Fruit fly (Drosophila melanogaster) whole organism, prepupa: ENCODE data around the gene CG13896.

ENCODE experiments used
- Blimp-1 ChIP-seq: fragments of 200-800 bp; sonication (Bioruptor generic); optimal IDR thresholded peaks from 3 replicates; lab custom pipeline; 2017; ENCODE audit warnings: missing biosample characterization, missing genetic modification characterization, mild to moderate bottlenecking, moderate library complexity, missing genetic modification reagents
- CG10631 ChIP-seq: fragments of 200-800 bp; sonication (Bioruptor generic); optimal IDR thresholded peaks from 2 replicates; lab custom pipeline; 2016; ENCODE audit warnings: missing biosample characterization, missing genetic modification characterization
- CG16779 ChIP-seq: fragments of 200-800 bp; sonication (Bioruptor generic); optimal IDR thresholded peaks from 3 replicates; lab custom pipeline; 2017; ENCODE audit warnings: missing biosample characterization, mild to moderate bottlenecking, missing genetic modification characterization
- CG3919 ChIP-seq: fragments of 200-800 bp; sonication (Bioruptor generic); optimal IDR thresholded peaks from 3 replicates; lab custom pipeline; 2016; ENCODE audit warnings: missing biosample characterization, missing genetic modification characterization
- CG6792 ChIP-seq: fragments of 200-800 bp; sonication (Bioruptor generic); optimal IDR thresholded peaks from 3 replicates; lab custom pipeline; 2016; ENCODE audit warnings: missing biosample characterization, missing genetic modification characterization
- CG7368 ChIP-seq: fragments of 200-800 bp; sonication (Bioruptor generic); optimal IDR thresholded peaks from 3 replicates; lab custom pipeline; 2016; ENCODE audit warnings: missing biosample characterization, missing genetic modification characterization
- CG8119 ChIP-seq: fragments of 200-800 bp; sonication (Bioruptor generic); IDR thresholded peaks from 3 replicates; pipeline ENCODE4 v1.3.6; 2022; ENCODE audit warnings: missing biosample characterization, missing genetic modification characterization
- Ets21C ChIP-seq: fragments of 200-800 bp; sonication (Bioruptor generic); optimal IDR thresholded peaks from 3 replicates; lab custom pipeline; 2016; ENCODE audit warnings: missing biosample characterization, missing genetic modification characterization
- Gug ChIP-seq: fragments of 200-800 bp; sonication (Bioruptor generic); IDR thresholded peaks from 2 replicates; pipeline ENCODE4 v1.3.6; 2022; ENCODE audit warnings: missing biosample characterization, missing genetic modification characterization
- Lpt ChIP-seq: fragments of 200-800 bp; sonication (Bioruptor generic); optimal IDR thresholded peaks from 3 replicates; lab custom pipeline; 2016; ENCODE audit warnings: missing biosample characterization, missing genetic modification characterization
- OdsH ChIP-seq: fragments of 200-800 bp; sonication (Bioruptor generic); optimal IDR thresholded peaks from 3 replicates; lab custom pipeline; 2016; ENCODE audit warnings: missing biosample characterization, missing genetic modification characterization
- eg ChIP-seq: fragments of 200-800 bp; sonication (Bioruptor generic); IDR thresholded peaks from 3 replicates; pipeline ENCODE4 v1.3.6; 2022; ENCODE audit warnings: missing biosample characterization, missing genetic modification characterization
- fd59A ChIP-seq: fragments of 200-800 bp; sonication (Bioruptor generic); optimal IDR thresholded peaks from 2 replicates; lab custom pipeline; 2017; ENCODE audit warnings: missing biosample characterization, mild to moderate bottlenecking, missing genetic modification characterization, missing genetic modification reagents
- topi ChIP-seq: fragments of 200-800 bp; sonication (Bioruptor generic); optimal IDR thresholded peaks from 3 replicates; lab custom pipeline; 2016; ENCODE audit warnings: missing biosample characterization, missing genetic modification characterization

dm6 chr3L:673324-673723, 38.3 kb downstream of the CG13896 start:
- TF ChIP-seq CG3919 (GFP tag; lab: Kevin White, UChicago) (no peak), CG10631 (GFP tag; lab: Kevin White, UChicago) (no peak), Lpt (GFP tag; lab: Kevin White, UChicago) (no peak), CG8119 (GFP tag; lab: Robert Waterston, UW) (no peak), Gug (no peak), fd59A (no peak), CG16779 (tag; lab: Kevin White, UChicago) (no peak), eg (no peak), OdsH (GFP tag; lab: Kevin White, UChicago) (no peak), Blimp-1 (GFP tag; lab: Kevin White, UChicago) (no peak), CG6792 (GFP tag; lab: Kevin White, UChicago) (no peak), topi (no peak), Ets21C (GFP tag; lab: Kevin White, UChicago) (no peak), CG7368 (no peak)
